Worm (Caenorhabditis elegans): ENCODE measurements around the gene srab-7.

- TF ChIP-seq mml-1 (tag; optimal IDR thresholded peaks at IDR 0.05) (no peak), fos-1 (tag; optimal IDR thresholded peaks at IDR 0.05) (no peak), lin-39 (tag; optimal IDR thresholded peaks at IDR 0.05) (no peak), snpc-4 (tag; optimal IDR thresholded peaks at IDR 0.05) (no peak), eor-1 (tag; optimal IDR thresholded peaks at IDR 0.05) (no peak), unc-62 (GFP tag; optimal IDR thresholded peaks at IDR 0.05) (no peak), nhr-23 (tag; optimal IDR thresholded peaks at IDR 0.05) (no peak), skn-1 (tag; optimal IDR thresholded peaks at IDR 0.05) (no peak), lin-15B (tag; optimal IDR thresholded peaks at IDR 0.05) (no peak), ceh-82 (tag; optimal IDR thresholded peaks at IDR 0.05) (no peak), zag-1 (tag; optimal IDR thresholded peaks at IDR 0.05) (no peak), ztf-4 (tag; optimal IDR thresholded peaks at IDR 0.05) (no peak), lsy-12 (tag; optimal IDR thresholded peaks at IDR 0.05) (no peak)
Measured at ce11 chrV:3185855-3186254, 30.9 kb upstream of the srab-7 start.
